Fruit fly (Drosophila melanogaster): ENCODE measurements around the gene CG32071.

Gene CG32071

DNA sequence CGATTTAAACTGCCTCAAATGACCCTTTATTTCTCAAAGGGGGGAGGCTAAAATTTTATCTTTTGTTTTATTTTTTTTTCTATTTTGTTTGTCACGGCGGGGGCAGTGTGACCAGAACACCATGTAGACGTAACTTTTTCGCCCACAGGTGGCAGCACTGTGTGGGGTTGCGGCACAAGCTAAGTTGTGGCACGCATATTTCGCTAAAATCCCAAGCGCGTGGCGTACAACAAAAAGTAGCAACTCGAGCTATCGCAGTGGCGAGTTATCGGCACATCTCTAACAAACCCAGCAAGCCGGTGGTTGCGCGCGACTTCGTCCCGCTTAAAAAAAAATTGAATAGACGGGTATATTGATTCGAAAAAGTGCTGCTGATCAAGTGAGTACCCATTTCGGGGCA is 19.4 kb upstream of the CG32071 start, which contains the start of the genes Ufd1 and NaPi-III (continued):
- TF ChIP-seq CG33213 (GFP tag; optimal IDR thresholded peaks at IDR 0.05) (peak; percentile 84), bcd (GFP tag; optimal IDR thresholded peaks at IDR 0.05) (peak; percentile 17), Side (GFP tag; optimal IDR thresholded peaks at IDR 0.05) (peak; percentile 20), hth (optimal IDR thresholded peaks at IDR 0.05) (no peak), CG6654 (GFP tag; optimal IDR thresholded peaks at IDR 0.05) (no peak), Oli (tag; optimal IDR thresholded peaks at IDR 0.05) (no peak), CG15601 (tag; optimal IDR thresholded peaks at IDR 0.05) (peak; percentile 71), knrl (GFP tag; IDR thresholded peaks at IDR 0.05; ENCODE audit: partially characterized antibody) (peak; percentile 83), schlank (tag; optimal IDR thresholded peaks at IDR 0.05) (no peak), Deaf1 (tag; optimal IDR thresholded peaks at IDR 0.05) (no peak), CG18262 (tag; optimal IDR thresholded peaks at IDR 0.05) (no peak), D19A (tag; optimal IDR thresholded peaks at IDR 0.05) (no peak), Max (GFP tag; optimal IDR thresholded peaks at IDR 0.05) (no peak), Six4 (GFP tag; optimal IDR thresholded peaks at IDR 0.05) (no peak), tup (GFP tag; optimal IDR thresholded peaks at IDR 0.05) (no peak), sr (GFP tag; IDR thresholded peaks at IDR 0.05) (no peak), HmgZ (tag; optimal IDR thresholded peaks at IDR 0.05) (peak; percentile 91), Stat92E (GFP tag; optimal IDR thresholded peaks at IDR 0.05) (peak in 1 of 3 experiments; percentile 80), z (GFP tag; IDR thresholded peaks at IDR 0.05) (no peak), CG16779 (GFP tag; IDR thresholded peaks at IDR 0.05) (no peak), nom (GFP tag; optimal IDR thresholded peaks at IDR 0.05) (no peak), pho (GFP tag; optimal IDR thresholded peaks at IDR 0.05) (peak; percentile 35), CG11696 (GFP tag; IDR thresholded peaks at IDR 0.05) (no peak), unpg (GFP tag; optimal IDR thresholded peaks at IDR 0.05) (no peak), vnd (GFP tag; IDR thresholded peaks at IDR 0.05; ENCODE audit: partially characterized antibody) (peak; percentile 61; the same call in 2 of the 3 replicates), eyg (GFP tag; optimal IDR thresholded peaks at IDR 0.05) (peak; percentile 71), NFAT (GFP tag; IDR thresholded peaks at IDR 0.05) (peak; percentile 72), CG34376 (GFP tag; optimal IDR thresholded peaks at IDR 0.05) (no peak), CG18011 (GFP tag; optimal IDR thresholded peaks at IDR 0.05) (no peak)

DNA sequence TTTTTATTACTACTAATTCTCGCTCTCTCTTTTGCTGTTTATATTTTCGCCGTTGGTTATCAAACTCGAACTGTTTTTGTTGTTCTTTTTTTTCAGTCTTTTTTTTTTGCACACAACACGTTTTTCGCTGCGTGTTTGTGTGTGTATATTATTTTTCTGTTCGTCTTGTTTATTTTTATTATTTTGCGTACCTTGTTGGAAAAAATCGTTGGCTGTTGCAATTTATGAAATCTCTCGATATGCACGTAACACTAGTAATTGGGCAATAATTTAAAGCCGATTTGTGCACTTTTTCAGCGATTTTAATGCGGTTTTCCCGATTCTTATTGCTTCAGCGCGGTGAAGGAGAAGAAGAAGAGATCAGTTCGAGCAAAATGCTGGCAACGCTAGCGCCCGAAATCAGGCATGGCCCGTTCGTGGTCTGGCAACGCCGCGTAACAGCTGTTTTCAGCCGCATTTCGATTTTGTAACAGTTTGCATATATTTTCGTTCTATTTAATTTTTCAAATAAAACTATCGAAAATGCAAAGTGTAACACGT is 16.8 kb upstream of the CG32071 start, which contains the start of the genes FoxK and mRpL2:
TSS of gene FoxK (minus strand) at position 365 of the 540 bp plus-strand sequence.
TSS of gene mRpL2 (plus strand) at position 429 of the 540 bp plus-strand sequence.
- TF ChIP-seq CG32767 (GFP tag; IDR thresholded peaks at IDR 0.05) (peak; percentile 82), Dref (GFP tag; IDR thresholded peaks at IDR 0.05) (peak; percentile 44), grau (tag; optimal IDR thresholded peaks at IDR 0.05) (peak; percentile 2), CG30020 (tag; optimal IDR thresholded peaks at IDR 0.05) (peak; percentile 29), bsh (GFP tag; optimal IDR thresholded peaks at IDR 0.05) (peak in 1 of 2 experiments; percentile 94), pb (GFP tag; optimal IDR thresholded peaks at IDR 0.05) (no peak), ERR (GFP tag; optimal IDR thresholded peaks at IDR 0.05) (peak; percentile 4), CG14710 (tag; optimal IDR thresholded peaks at IDR 0.05) (peak; percentile 39), CG17186 (GFP tag; optimal IDR thresholded peaks at IDR 0.05) (peak; percentile 53), CG10267 (tag; optimal IDR thresholded peaks at IDR 0.05) (peak; percentile 39), CG7987 (GFP tag; optimal IDR thresholded peaks at IDR 0.05) (peak; percentile 28), CG11504 (tag; optimal IDR thresholded peaks at IDR 0.05) (peak; percentile 2), CG32772 (GFP tag; IDR thresholded peaks at IDR 0.05) (no peak), danr (GFP tag; IDR thresholded peaks at IDR 0.05) (no peak), CG12071 (GFP tag; optimal IDR thresholded peaks at IDR 0.05) (no peak), lbe (GFP tag; optimal IDR thresholded peaks at IDR 0.05) (peak; percentile 74), fd96Cb (tag; optimal IDR thresholded peaks at IDR 0.05) (no peak), ewg (GFP tag; optimal IDR thresholded peaks at IDR 0.05) (peak; percentile 89), CG8388 (GFP tag; optimal IDR thresholded peaks at IDR 0.05) (no peak), CG17359 (tag; optimal IDR thresholded peaks at IDR 0.05) (no peak), phol (tag; optimal IDR thresholded peaks at IDR 0.05) (peak; percentile 45), CG17385 (GFP tag; optimal IDR thresholded peaks at IDR 0.05) (peak; percentile 99)

Data from whole organism, embryonic.